Worm (Caenorhabditis elegans): ENCODE measurements around the gene D2062.13.

Gene D2062.13

ce11 chrII:2629270-2629669, 16.9 kb downstream of the D2062.13 start, which contains the start of gene sri-37:
TSS of gene sri-37 (plus strand) at chrII:2629570.
- no peak for TF ChIP-seq ztf-18 (tag; optimal IDR thresholded peaks at IDR 0.05)
- no peak for TF ChIP-seq attf-6 (GFP tag; IDR thresholded peaks at IDR 0.05)
- TF ChIP-seq F57C9.4 (tag; optimal IDR thresholded peaks at IDR 0.05): no peak
- TF ChIP-seq tbx-9 (tag; optimal IDR thresholded peaks at IDR 0.05; ENCODE audit: borderline replicate concordance): no peak
- TF ChIP-seq ceh-27 (GFP tag; optimal IDR thresholded peaks at IDR 0.05): no peak
- no peak for TF ChIP-seq nhr-120 (GFP tag; IDR thresholded peaks at IDR 0.05)
- no peak for TF ChIP-seq madf-3 (GFP tag; IDR thresholded peaks at IDR 0.05)
- TF ChIP-seq F23B12.7 (tag; optimal IDR thresholded peaks at IDR 0.05; ENCODE audit: insufficient read depth): no peak
- TF ChIP-seq dpff-1 (tag; optimal IDR thresholded peaks at IDR 0.05): no peak
- no peak for TF ChIP-seq lin-40 (tag; optimal IDR thresholded peaks at IDR 0.05)
- TF ChIP-seq cebp-1 (GFP tag; IDR thresholded peaks at IDR 0.05): no peak
- TF ChIP-seq cebp-1 (tag; optimal IDR thresholded peaks at IDR 0.05): no peak
- TF ChIP-seq F39B2.1 (GFP tag; IDR thresholded peaks at IDR 0.05): no peak
- TF ChIP-seq xnd-1 (tag; optimal IDR thresholded peaks at IDR 0.05): no peak
- no peak for TF ChIP-seq Y79H2A.3 (GFP tag; conservative IDR thresholded peaks at IDR 0.05)
- no peak for TF ChIP-seq gei-17 (GFP tag; optimal IDR thresholded peaks at IDR 0.05)
- no peak for TF ChIP-seq snpc-3.4 (tag; optimal IDR thresholded peaks at IDR 0.05)

ce11 chrII:2631169-2631568, 18.8 kb downstream of the D2062.13 start, which contains the start of gene D2062.1:
TSS of gene D2062.1 (plus strand) at chrII:2631469.
- TF ChIP-seq ceh-79 (tag; optimal IDR thresholded peaks at IDR 0.05) (no peak), him-1 (tag; optimal IDR thresholded peaks at IDR 0.05) (no peak), ceh-91 (GFP tag; IDR thresholded peaks at IDR 0.05) (no peak), aptf-2 (GFP tag; conservative IDR thresholded peaks at IDR 0.05) (no peak), attf-3 (GFP tag; conservative IDR thresholded peaks at IDR 0.05) (no peak), mcd-1 (GFP tag; IDR thresholded peaks at IDR 0.05) (no peak), F10E7.11 (tag; optimal IDR thresholded peaks at IDR 0.05) (no peak), F57C9.4 (tag; optimal IDR thresholded peaks at IDR 0.05) (no peak), unc-130 (GFP tag; optimal IDR thresholded peaks at IDR 0.05) (no peak), ztf-18 (tag; optimal IDR thresholded peaks at IDR 0.05) (no peak), let-526 (GFP tag; IDR thresholded peaks at IDR 0.05) (no peak), D2030.7 (GFP tag; IDR thresholded peaks at IDR 0.05) (no peak), nhr-80 (tag; optimal IDR thresholded peaks at IDR 0.05) (no peak)

- TF ChIP-seq C06A6.2 (GFP tag; conservative IDR thresholded peaks at IDR 0.05) (no peak), F33H1.4 (GFP tag; IDR thresholded peaks at IDR 0.05) (no peak), Y67H2A.10 (GFP tag; conservative IDR thresholded peaks at IDR 0.05) (no peak), ZK185.1 (tag; optimal IDR thresholded peaks at IDR 0.05; ENCODE audit: poor library complexity, severe bottlenecking) (no peak), tbp1 (GFP tag; optimal IDR thresholded peaks at IDR 0.05) (no peak), repo-1 (tag; optimal IDR thresholded peaks at IDR 0.05) (no peak), dpl-1 (GFP tag; optimal IDR thresholded peaks at IDR 0.05) (no peak), nhr-120 (GFP tag; IDR thresholded peaks at IDR 0.05) (no peak), ceh-58 (GFP tag; IDR thresholded peaks at IDR 0.05) (no peak), madf-10 (tag; optimal IDR thresholded peaks at IDR 0.05) (no peak), bed-2 (GFP tag; IDR thresholded peaks at IDR 0.05) (no peak)
Measured at ce11 chrII:2637359-2637758, 25.0 kb downstream of the D2062.13 start, which contains the start of gene F22E5.21. TSS of gene F22E5.21 (minus strand) at chrII:2637459.

All from whole organism, young adult.